Fruit fly (Drosophila melanogaster) whole organism, embryonic: Measurements from ENCODE around the gene dUTPase.

Experiments used
- Atf-2 ChIP-seq: fragments of 200-800 bp; sonication (Bioruptor generic); optimal IDR thresholded peaks from 2 replicates; lab custom pipeline; 2016; ENCODE audit warnings: missing biosample characterization, missing genetic modification characterization
- Blimp-1 ChIP-seq: fragments of 200-800 bp; sonication (Bioruptor generic); optimal IDR thresholded peaks from 3 replicates; lab custom pipeline; 2018; ENCODE audit warnings: missing biosample characterization, missing genetic modification characterization, mild to moderate bottlenecking, moderate library complexity, missing genetic modification reagents
- CG11504 ChIP-seq: fragments of 200-800 bp; sonication (Bioruptor generic); optimal IDR thresholded peaks from 3 replicates; lab custom pipeline; 2019; ENCODE audit warnings: missing biosample characterization, mild to moderate bottlenecking, missing genetic modification characterization, moderate library complexity
- CG11696 ChIP-seq: fragments of 200-800 bp; sonication (Bioruptor generic); IDR thresholded peaks from 2 replicates; pipeline ENCODE4 v1.3.6; 2022; ENCODE audit warnings: missing biosample characterization, missing genetic modification characterization
- CG12071 ChIP-seq: fragments of 200-800 bp; sonication (Bioruptor generic); optimal IDR thresholded peaks from 3 replicates; lab custom pipeline; 2018; ENCODE audit warnings: missing biosample characterization, mild to moderate bottlenecking, missing genetic modification characterization
- CG12155 ChIP-seq: fragments of 200-800 bp; sonication (Bioruptor generic); optimal IDR thresholded peaks from 3 replicates; lab custom pipeline; 2016; ENCODE audit warnings: missing biosample characterization, missing genetic modification characterization
- CG12391 ChIP-seq: fragments of 200-800 bp; sonication (Bioruptor generic); optimal IDR thresholded peaks from 3 replicates; lab custom pipeline; 2018; ENCODE audit warnings: missing biosample characterization, mild to moderate bottlenecking, missing genetic modification characterization, moderate library complexity
- CG12769 ChIP-seq: fragments of 200-800 bp; sonication (Bioruptor generic); optimal IDR thresholded peaks from 2 replicates; lab custom pipeline; 2019; ENCODE audit warnings: missing biosample characterization, mild to moderate bottlenecking, missing genetic modification characterization, moderate library complexity
- CG13296 ChIP-seq: fragments of 200-800 bp; sonication (Bioruptor generic); optimal IDR thresholded peaks from 3 replicates; lab custom pipeline; 2018; ENCODE audit warnings: missing biosample characterization, mild to moderate bottlenecking, missing genetic modification characterization
- CG15073 ChIP-seq: fragments of 200-800 bp; sonication (Bioruptor generic); optimal IDR thresholded peaks from 2 replicates; lab custom pipeline; 2016; ENCODE audit warnings: missing biosample characterization, missing genetic modification characterization
- CG1647 ChIP-seq: fragments of 200-800 bp; sonication (Bioruptor generic); optimal IDR thresholded peaks from 3 replicates; lab custom pipeline; 2016; ENCODE audit warnings: missing biosample characterization, missing genetic modification characterization
- CG16863 ChIP-seq: fragments of 200-800 bp; sonication (Bioruptor generic); optimal IDR thresholded peaks from 3 replicates; lab custom pipeline; 2016; ENCODE audit warnings: missing biosample characterization, missing genetic modification characterization
- CG17186 ChIP-seq: fragments of 200-800 bp; sonication (Bioruptor generic); optimal IDR thresholded peaks from 3 replicates; lab custom pipeline; 2017; ENCODE audit warnings: missing biosample characterization, missing genetic modification reagents, missing genetic modification characterization
- CG17385 ChIP-seq: fragments of 200-800 bp; sonication (Bioruptor generic); optimal IDR thresholded peaks from 3 replicates; lab custom pipeline; 2018; ENCODE audit warnings: missing biosample characterization, mild to moderate bottlenecking, missing genetic modification characterization
- CG2120 ChIP-seq: fragments of 200-800 bp; sonication (Bioruptor generic); optimal IDR thresholded peaks from 3 replicates; lab custom pipeline; 2016; ENCODE audit warnings: missing biosample characterization, missing genetic modification characterization
- CG30403 ChIP-seq: fragments of 200-800 bp; sonication (Bioruptor generic); optimal IDR thresholded peaks from 3 replicates; lab custom pipeline; 2016; ENCODE audit warnings: missing biosample characterization, missing genetic modification characterization
- CG4617 ChIP-seq: fragments of 200-800 bp; sonication (Bioruptor generic); optimal IDR thresholded peaks from 3 replicates; lab custom pipeline; 2016; ENCODE audit warnings: missing biosample characterization, missing genetic modification characterization, borderline replicate concordance
- CG4854 ChIP-seq: fragments of 200-800 bp; sonication (Bioruptor generic); optimal IDR thresholded peaks from 2 replicates; lab custom pipeline; 2016; ENCODE audit warnings: missing biosample characterization, missing genetic modification characterization, inconsistent platforms
- CG8281 ChIP-seq: fragments of 200-800 bp; sonication (Bioruptor generic); optimal IDR thresholded peaks from 2 replicates; lab custom pipeline; 2018; ENCODE audit warnings: missing biosample characterization, mild to moderate bottlenecking, missing genetic modification characterization, moderate library complexity
- CG8924 ChIP-seq: fragments of 200-800 bp; optimal IDR thresholded peaks from 3 replicates; lab custom pipeline; 2019; ENCODE audit warnings: missing biosample characterization, mild to moderate bottlenecking, missing genetic modification characterization, moderate library complexity
- CG9817 ChIP-seq: fragments of 200-800 bp; sonication (Bioruptor generic); optimal IDR thresholded peaks from 2 replicates; lab custom pipeline; 2018; ENCODE audit warnings: missing biosample characterization, mild to moderate bottlenecking, missing genetic modification characterization, moderate library complexity
- CHES-1-like ChIP-seq: fragments of 200-800 bp; sonication (Bioruptor generic); optimal IDR thresholded peaks from 2 replicates; lab custom pipeline; 2016; ENCODE audit warnings: missing biosample characterization, missing genetic modification characterization
- Chrac-16 ChIP-seq: fragments of 200-800 bp; sonication (Bioruptor generic); optimal IDR thresholded peaks from 3 replicates; lab custom pipeline; 2016; ENCODE audit warnings: missing biosample characterization, missing genetic modification characterization
- Ets65A ChIP-seq: fragments of 200-800 bp; sonication (Bioruptor generic); peaks from one replicate; lab custom pipeline; 2016; ENCODE audit warnings: missing biosample characterization, missing genetic modification characterization
- Hr3 ChIP-seq: fragments of 200-800 bp; sonication (Bioruptor generic); optimal IDR thresholded peaks from 3 replicates; lab custom pipeline; 2016; ENCODE audit warnings: missing biosample characterization, missing genetic modification characterization
- Mes4 ChIP-seq: fragments of 200-800 bp; sonication (Bioruptor generic); optimal IDR thresholded peaks from 2 replicates; lab custom pipeline; 2016; ENCODE audit warnings: missing biosample characterization, missing genetic modification characterization
- Optix ChIP-seq: fragments of 200-800 bp; sonication (Bioruptor generic); IDR thresholded peaks from 3 replicates; pipeline ENCODE4 v1.3.6; 2022; ENCODE audit warnings: missing biosample characterization, missing genetic modification characterization
- PHDP ChIP-seq: fragments of 200-800 bp; sonication (Bioruptor generic); optimal IDR thresholded peaks from 3 replicates; lab custom pipeline; 2018; ENCODE audit warnings: missing biosample characterization, mild to moderate bottlenecking, missing genetic modification characterization, moderate library complexity
- Ptx1 ChIP-seq: fragments of 200-800 bp; sonication (Bioruptor generic); IDR thresholded peaks from 2 replicates; pipeline ENCODE4 v1.3.6; 2022; ENCODE audit warnings: missing biosample characterization, missing genetic modification characterization
- bab2 ChIP-seq: fragments of 200-800 bp; sonication (Bioruptor generic); optimal IDR thresholded peaks from 2 replicates; lab custom pipeline; 2016; ENCODE audit warnings: missing biosample characterization, missing genetic modification characterization
- cwo ChIP-seq: fragments of 200-800 bp; sonication (Bioruptor generic); optimal IDR thresholded peaks from 3 replicates; lab custom pipeline; 2017; ENCODE audit warnings: missing biosample characterization, missing genetic modification characterization, mild to moderate bottlenecking, moderate library complexity, missing genetic modification reagents
- dmrt11E ChIP-seq: fragments of 200-800 bp; sonication (Bioruptor generic); optimal IDR thresholded peaks from 3 replicates; lab custom pipeline; 2018; ENCODE audit warnings: missing biosample characterization, mild to moderate bottlenecking, missing genetic modification characterization, moderate library complexity
- ems ChIP-seq: fragments of 200-800 bp; sonication (Bioruptor generic); optimal IDR thresholded peaks from 3 replicates; lab custom pipeline; 2016; ENCODE audit warnings: missing biosample characterization, missing genetic modification characterization
- eve ChIP-seq, 2 experiments: fragments of >200 bp; optimal IDR thresholded peaks; 2 replicates each; lab custom pipeline; 2017; ENCODE audit warnings: missing biosample characterization in 2 of 2, missing genetic modification characterization in 2 of 2
- grn ChIP-seq: fragments of 200-800 bp; sonication (Bioruptor generic); optimal IDR thresholded peaks from 3 replicates; lab custom pipeline; 2017; ENCODE audit warnings: missing biosample characterization, missing genetic modification characterization
- hb ChIP-seq: fragments of 200-800 bp; sonication (Bioruptor generic); IDR thresholded peaks from 3 replicates; pipeline ENCODE4 v1.3.6; 2022; ENCODE audit warnings: missing biosample characterization, missing genetic modification characterization; ENCODE audit not compliant: partially characterized antibody
- inv ChIP-seq: fragments of 200-800 bp; sonication (Bioruptor generic); IDR thresholded peaks from 2 replicates; pipeline ENCODE4 v1.3.6; 2022; ENCODE audit warnings: missing biosample characterization, missing genetic modification characterization; ENCODE audit not compliant: partially characterized antibody
- lov ChIP-seq, 2 experiments: fragments of 200-800 bp in 1 of 2; fragments of >200 bp in 1 of 2; sonication (Bioruptor generic) in 1 of 2; IDR thresholded peaks in 1 of 2; optimal IDR thresholded peaks in 1 of 2; 2 replicates in 1 of 2; 3 replicates in 1 of 2; pipeline versions ENCODE4 v1.3.6 to Lab custom; 2017 to 2022; ENCODE audit warnings: missing biosample characterization in 1 of 2, missing genetic modification characterization in 1 of 2
- mam ChIP-seq: fragments of 200-800 bp; sonication (Bioruptor generic); optimal IDR thresholded peaks from 3 replicates; lab custom pipeline; 2016; ENCODE audit warnings: missing biosample characterization, missing genetic modification characterization
- pho ChIP-seq: fragments of 200-800 bp; sonication (Bioruptor generic); optimal IDR thresholded peaks from 2 replicates; lab custom pipeline; 2016; ENCODE audit warnings: missing biosample characterization, missing genetic modification characterization
- pzg ChIP-seq: fragments of 200-800 bp; sonication (Bioruptor generic); optimal IDR thresholded peaks from 3 replicates; lab custom pipeline; 2018; ENCODE audit warnings: missing biosample characterization, mild to moderate bottlenecking, missing genetic modification characterization, moderate library complexity
- seq ChIP-seq: fragments of 200-800 bp; sonication (Bioruptor generic); IDR thresholded peaks from 2 replicates; pipeline ENCODE4 v1.3.6; 2022; ENCODE audit warnings: missing biosample characterization, missing genetic modification characterization
- slp2 ChIP-seq: fragments of 200-800 bp; sonication (Bioruptor generic); optimal IDR thresholded peaks from 2 replicates; lab custom pipeline; 2016; ENCODE audit warnings: missing biosample characterization, missing genetic modification characterization
- so ChIP-seq: fragments of 200-800 bp; sonication (Bioruptor generic); IDR thresholded peaks from 3 replicates; pipeline ENCODE4 v1.3.6; 2022; ENCODE audit warnings: missing biosample characterization, missing genetic modification characterization
- tap ChIP-seq: fragments of 200-800 bp; optimal IDR thresholded peaks from 3 replicates; lab custom pipeline; 2019; ENCODE audit warnings: missing biosample characterization, mild to moderate bottlenecking, missing genetic modification characterization, moderate library complexity
- tin ChIP-seq: fragments of 200-800 bp; sonication (Bioruptor generic); optimal IDR thresholded peaks from 3 replicates; lab custom pipeline; 2016; ENCODE audit warnings: missing biosample characterization, missing genetic modification characterization
- vnd ChIP-seq: fragments of 200-800 bp; sonication (Bioruptor generic); IDR thresholded peaks from 3 replicates; pipeline ENCODE4 v1.3.6; 2022; ENCODE audit warnings: missing biosample characterization, missing genetic modification characterization; ENCODE audit not compliant: partially characterized antibody
- zfh1 ChIP-seq: fragments of 200-800 bp; sonication (Bioruptor generic); IDR thresholded peaks from 3 replicates; pipeline ENCODE4 v1.3.6; 2022; ENCODE audit warnings: missing biosample characterization, missing genetic modification characterization

dUTPase gene

DNA sequence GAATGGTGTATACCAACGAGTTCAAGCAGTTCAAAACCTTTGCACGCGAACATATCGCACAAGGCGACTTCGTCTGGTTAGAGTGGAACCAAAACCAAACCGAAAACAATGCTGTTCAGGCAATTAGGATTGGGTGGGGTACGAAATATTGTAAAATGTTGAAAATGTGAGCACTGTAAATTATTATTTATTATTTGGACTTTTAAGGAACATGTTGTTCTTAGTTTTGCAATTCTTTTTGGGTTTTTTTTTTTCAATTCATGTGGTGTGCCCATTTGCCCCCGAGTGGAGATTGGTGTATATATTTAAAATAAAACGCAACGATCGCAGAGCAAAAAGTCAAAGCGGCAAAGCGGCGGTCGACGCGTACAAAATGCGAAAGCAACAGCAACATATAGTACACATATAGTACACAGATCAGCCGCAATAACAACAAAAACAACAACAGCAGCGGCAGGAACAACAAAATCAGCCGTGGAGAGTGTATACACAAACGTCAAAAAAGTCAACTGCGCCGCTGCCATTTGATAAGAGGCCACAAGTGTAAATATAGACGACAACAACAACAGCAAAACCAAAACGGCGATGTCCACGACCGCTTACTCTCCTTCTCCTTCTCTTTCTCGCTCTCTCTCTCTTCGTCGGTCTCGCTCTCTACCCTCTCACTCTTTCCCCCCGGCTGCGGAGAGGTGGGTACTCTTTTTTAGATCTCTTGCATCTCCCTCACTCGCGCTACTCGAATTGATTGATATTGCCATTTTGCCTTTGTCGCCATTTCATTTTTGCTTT is 33.8 kb downstream of the dUTPase start (continued):
- peak; percentile 42 for TF ChIP-seq CG30403 (GFP tag; lab: Kevin White, UChicago)
- no peak for TF ChIP-seq hb
- TF ChIP-seq Ets65A (GFP tag; lab: Kevin White, UChicago), result peak; percentile 50
- TF ChIP-seq Atf-2 (GFP tag; lab: Kevin White, UChicago), result peak; percentile 3
- peak; percentile 46; the same call in 1 of the 2 replicates for TF ChIP-seq seq (GFP tag; lab: Robert Waterston, UW)
- peak; percentile 25 for TF ChIP-seq tap (tag; lab: Kevin White, UChicago)
- peak; percentile 54; the same call in 2 of the 3 replicates for TF ChIP-seq so (GFP tag; lab: Robert Waterston, UW)
- TF ChIP-seq CG12155, result peak; percentile 31
- no peak for TF ChIP-seq CG12391
- TF ChIP-seq CG13296 (GFP tag; lab: Kevin White, UChicago), result peak; percentile 62
- TF ChIP-seq CG1647, result no peak
- TF ChIP-seq CG4854 (GFP tag; lab: Kevin White, UChicago), result no peak
- no peak for TF ChIP-seq CHES-1-like
- no peak for TF ChIP-seq bab2
- no peak for TF ChIP-seq inv
- TF ChIP-seq lov (optimal IDR thresholded peaks at IDR 0.05; lab: Kevin White, UChicago), result no peak
- TF ChIP-seq lov (GFP tag; IDR thresholded peaks at IDR 0.05; lab: Robert Waterston, UW), result no peak
- peak; percentile 47 for TF ChIP-seq CG11504
- TF ChIP-seq eve (GFP tag; optimal IDR thresholded peaks at IDR 0.05; lab: Kevin White, UChicago), result peak in 1 of 2 experiments; percentile 34
- TF ChIP-seq CG8924 (tag; lab: Kevin White, UChicago), result peak; percentile 33
- TF ChIP-seq CG2120 (GFP tag; lab: Kevin White, UChicago), result peak; percentile 78
- TF ChIP-seq grn (GFP tag; lab: Kevin White, UChicago), result peak; percentile 58
- TF ChIP-seq pho (GFP tag; lab: Kevin White, UChicago), result peak; percentile 21
- TF ChIP-seq vnd (GFP tag; lab: Robert Waterston, UW), result no peak
- peak; percentile 36; the same call in 1 of the 2 replicates for TF ChIP-seq Ptx1 (GFP tag; lab: Robert Waterston, UW)
- no peak for TF ChIP-seq Hr3 (GFP tag; lab: Kevin White, UChicago)
- no peak; the same call in 2 of the 3 replicates for TF ChIP-seq zfh1
- no peak for TF ChIP-seq Optix (GFP tag; lab: Robert Waterston, UW)
- no peak for TF ChIP-seq tin
- TF ChIP-seq slp2 (GFP tag; lab: Kevin White, UChicago), result no peak
- no peak for TF ChIP-seq CG15073 (GFP tag; lab: Kevin White, UChicago)
- TF ChIP-seq CG12071 (GFP tag; lab: Kevin White, UChicago), result peak; percentile 51
- TF ChIP-seq dmrt11E (tag; lab: Kevin White, UChicago), result peak; percentile 28
- TF ChIP-seq PHDP, result peak; percentile 45
- no peak for TF ChIP-seq CG12769 (tag; lab: Kevin White, UChicago)
- peak; percentile 80 for TF ChIP-seq CG11696 (GFP tag; lab: Robert Waterston, UW)
- no peak for TF ChIP-seq Mes4
- no peak for TF ChIP-seq CG16863
- no peak for TF ChIP-seq pzg (GFP tag; lab: Kevin White, UChicago)
- TF ChIP-seq CG17186 (GFP tag; lab: Kevin White, UChicago), result no peak
- peak; percentile 45 for TF ChIP-seq cwo (GFP tag; lab: Kevin White, UChicago)
- TF ChIP-seq CG4617, result no peak
- TF ChIP-seq CG17385 (GFP tag; lab: Kevin White, UChicago), result peak; percentile 54
- no peak for TF ChIP-seq CG9817 (tag; lab: Kevin White, UChicago)
- peak; percentile 19 for TF ChIP-seq Chrac-16 (GFP tag; lab: Kevin White, UChicago)
- no peak for TF ChIP-seq ems (GFP tag; lab: Kevin White, UChicago)
- TF ChIP-seq CG8281 (tag; lab: Kevin White, UChicago), result peak; percentile 7
- peak; percentile 13 for TF ChIP-seq Blimp-1 (GFP tag; lab: Kevin White, UChicago)
- peak; percentile 40 for TF ChIP-seq mam (GFP tag; lab: Kevin White, UChicago)
